Worm (Caenorhabditis elegans): ENCODE results near the gene srw-6.
A peak's percentile ranks its signal among the peaks of the same experiment; 100 is the strongest.

The srw-6 gene

DNA sequence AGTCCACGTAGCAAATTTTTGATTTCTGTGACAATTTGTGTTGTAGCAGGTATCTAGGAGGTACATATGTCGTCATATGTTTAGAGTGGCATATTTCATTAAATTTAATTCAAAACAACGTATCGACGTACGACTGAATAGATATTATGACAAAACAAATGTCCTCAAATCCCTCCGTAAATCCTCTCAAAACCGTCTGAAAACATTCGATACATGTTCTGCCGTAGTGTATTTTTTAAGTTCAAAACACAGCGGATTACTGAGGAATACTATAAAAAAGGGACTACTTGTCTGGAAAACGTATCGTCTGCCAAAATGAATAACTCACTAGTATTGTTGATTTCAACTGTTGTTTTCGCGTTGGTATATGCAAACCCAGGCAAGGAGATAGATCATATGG, 40.2 kb upstream of the srw-6 start, which contains the start of gene R08E5.4:
R08E5.4 (plus strand) TSS at position 301 of the 400 bp plus-strand sequence.
- TF ChIP-seq nhr-11 (tag; optimal IDR thresholded peaks at IDR 0.05), result no peak
- no peak for TF ChIP-seq mdl-1 (tag; optimal IDR thresholded peaks at IDR 0.05)
- no peak for TF ChIP-seq dpl-1 (GFP tag; optimal IDR thresholded peaks at IDR 0.05)
- no peak for TF ChIP-seq pag-3 (tag; optimal IDR thresholded peaks at IDR 0.05; ENCODE audit: borderline replicate concordance, insufficient read depth)
- no peak for TF ChIP-seq tbx-2 (tag; optimal IDR thresholded peaks at IDR 0.05)
- TF ChIP-seq ceh-8 (GFP tag; optimal IDR thresholded peaks at IDR 0.05), result no peak
- no peak for TF ChIP-seq egl-13 (tag; optimal IDR thresholded peaks at IDR 0.05)
- no peak for TF ChIP-seq nhr-85 (tag)
- no peak for TF ChIP-seq fkh-10 (GFP tag; optimal IDR thresholded peaks at IDR 0.05)
- no peak for TF ChIP-seq nhr-47 (tag; optimal IDR thresholded peaks at IDR 0.05)
- TF ChIP-seq fos-1 (tag; optimal IDR thresholded peaks at IDR 0.05), result no peak
- no peak for TF ChIP-seq tlp-1 (tag; optimal IDR thresholded peaks at IDR 0.05)
- TF ChIP-seq efl-1 (optimal IDR thresholded peaks at IDR 0.05), result no peak
- TF ChIP-seq efl-1 (GFP tag; optimal IDR thresholded peaks at IDR 0.05 in 1 of 2), result no peak
- no peak for TF ChIP-seq unc-86 (tag; optimal IDR thresholded peaks at IDR 0.05)
- TF ChIP-seq sup-37 (GFP tag; optimal IDR thresholded peaks at IDR 0.05), result no peak
- no peak for TF ChIP-seq unc-30 (tag; optimal IDR thresholded peaks at IDR 0.05)
- no peak for TF ChIP-seq swsn-7 (tag; optimal IDR thresholded peaks at IDR 0.05)
- TF ChIP-seq mep-1 (tag; optimal IDR thresholded peaks at IDR 0.05), result no peak

DNA sequence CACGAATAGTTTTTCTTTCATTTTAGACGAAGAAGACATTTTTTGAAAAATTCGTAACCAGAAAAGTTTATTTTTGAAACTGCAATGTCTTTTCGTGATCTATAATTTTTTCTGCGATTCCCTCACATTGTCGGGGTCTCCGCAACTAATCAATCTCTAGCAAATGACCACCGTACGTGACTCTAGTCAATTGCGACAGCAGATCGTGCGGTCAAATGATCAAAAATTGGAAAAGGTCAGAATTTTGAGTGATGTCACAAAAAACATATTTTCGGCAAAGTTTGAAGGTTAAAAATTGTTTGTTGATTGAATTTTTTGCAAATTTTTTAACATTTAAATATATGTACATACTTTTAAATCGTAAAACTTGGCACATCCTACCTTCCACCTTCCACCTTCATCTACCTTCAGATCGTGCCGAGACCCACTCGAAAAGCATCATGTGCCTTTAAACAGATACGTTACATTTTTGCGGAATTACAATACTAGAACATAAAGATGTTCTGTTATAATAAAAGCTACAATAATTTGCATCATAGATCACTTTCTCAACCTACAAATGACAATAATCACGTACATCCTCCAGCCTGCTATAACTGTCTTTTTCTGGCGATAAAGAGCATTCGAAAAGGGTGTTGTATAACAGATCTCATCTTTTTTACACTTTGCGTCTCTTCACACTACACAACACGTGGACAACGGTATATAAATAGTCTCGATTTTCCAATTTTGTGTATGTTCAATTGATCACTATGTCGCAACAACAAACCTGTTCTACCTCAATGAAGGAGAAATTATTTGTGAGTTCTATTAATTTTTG, 36.8 kb upstream of the srw-6 start, which contains the start of the genes R08E5.1 and rips-1:
R08E5.1 (minus strand) TSS at position 82 of the 820 bp plus-strand sequence.
rips-1 (plus strand) TSS at position 585 of the 820 bp plus-strand sequence.
- peak; percentile 39 for TF ChIP-seq aha-1 (tag; optimal IDR thresholded peaks at IDR 0.05)
- TF ChIP-seq nhr-85 (tag), result peak; percentile 81
- TF ChIP-seq unc-130 (tag; optimal IDR thresholded peaks at IDR 0.05), result peak; percentile 26
- peak; percentile 35 for TF ChIP-seq lin-14 (GFP tag; optimal IDR thresholded peaks at IDR 0.05)
- no peak for TF ChIP-seq lin-13 (GFP tag; optimal IDR thresholded peaks at IDR 0.05)
- no peak for TF ChIP-seq egl-13 (tag; optimal IDR thresholded peaks at IDR 0.05)
- peak; percentile 14 for TF ChIP-seq snu-23 (GFP tag; optimal IDR thresholded peaks at IDR 0.05)
- TF ChIP-seq blmp-1 (tag; optimal IDR thresholded peaks at IDR 0.05), result peak; percentile 62
- TF ChIP-seq nhr-84 (tag; optimal IDR thresholded peaks at IDR 0.05), result no peak
- no peak for TF ChIP-seq F16B12.6 (tag; optimal IDR thresholded peaks at IDR 0.05)
- no peak for TF ChIP-seq nhr-12 (tag; optimal IDR thresholded peaks at IDR 0.05)
- peak in 1 of 6 experiments; percentile 44 for TF ChIP-seq elt-3 (tag; optimal IDR thresholded peaks at IDR 0.05)
- no peak for TF ChIP-seq fkh-4 (tag; optimal IDR thresholded peaks at IDR 0.05; ENCODE audit: borderline replicate concordance)
- TF ChIP-seq efl-1 (optimal IDR thresholded peaks at IDR 0.05), result no peak
- TF ChIP-seq efl-1 (GFP tag; optimal IDR thresholded peaks at IDR 0.05 in 1 of 2), result peak in 1 of 2 experiments; percentile 22
- TF ChIP-seq nhr-20 (tag; optimal IDR thresholded peaks at IDR 0.05), result peak; percentile 43

DNA sequence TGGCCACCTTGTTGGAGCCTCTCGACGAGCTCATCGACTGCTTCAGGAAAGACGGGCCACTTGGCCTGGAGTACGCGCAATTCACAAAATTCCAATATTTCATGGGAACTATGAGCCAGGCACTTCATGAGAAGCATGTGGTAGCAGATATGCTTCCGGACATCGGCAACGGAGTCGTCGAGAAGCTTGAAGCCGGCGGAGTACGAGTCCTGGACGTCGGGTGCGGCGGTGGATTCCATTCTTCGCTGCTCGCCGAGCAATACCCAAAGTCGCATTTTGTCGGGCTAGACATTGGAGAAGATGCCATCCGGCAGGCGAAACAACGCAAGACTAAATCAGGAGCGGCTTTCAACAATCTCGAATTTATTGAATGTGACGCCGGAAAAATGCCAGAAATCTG, 34.8 kb upstream of the srw-6 start:
- no peak for TF ChIP-seq fos-1 (tag; optimal IDR thresholded peaks at IDR 0.05)
- TF ChIP-seq C34B4.2 (tag; optimal IDR thresholded peaks at IDR 0.05), result no peak
- no peak for TF ChIP-seq aly-2 (tag; optimal IDR thresholded peaks at IDR 0.05)
- TF ChIP-seq ets-5 (GFP tag; IDR thresholded peaks at IDR 0.05), result no peak
- no peak for TF ChIP-seq nhr-237 (tag; optimal IDR thresholded peaks at IDR 0.05)
- no peak for TF ChIP-seq Y116A8C.19 (tag; optimal IDR thresholded peaks at IDR 0.05; ENCODE audit: borderline replicate concordance)
- no peak for TF ChIP-seq isw-1 (GFP tag; IDR thresholded peaks at IDR 0.05)
- no peak for TF ChIP-seq tlp-1 (tag; optimal IDR thresholded peaks at IDR 0.05)
- no peak for TF ChIP-seq skn-1 (tag; optimal IDR thresholded peaks at IDR 0.05)
- no peak for TF ChIP-seq pqm-1 (tag; optimal IDR thresholded peaks at IDR 0.05)
- TF ChIP-seq unc-30 (tag; optimal IDR thresholded peaks at IDR 0.05), result no peak
- TF ChIP-seq ceh-90 (tag; optimal IDR thresholded peaks at IDR 0.05), result no peak
- no peak for TF ChIP-seq ztf-4 (tag; optimal IDR thresholded peaks at IDR 0.05)
- TF ChIP-seq nhr-84 (tag; optimal IDR thresholded peaks at IDR 0.05), result no peak
- no peak for TF ChIP-seq C16A3.4 (tag; optimal IDR thresholded peaks at IDR 0.05)
- no peak for TF ChIP-seq jun-1 (tag; optimal IDR thresholded peaks at IDR 0.05)
- TF ChIP-seq zip-4 (GFP tag; optimal IDR thresholded peaks at IDR 0.05), result no peak
- TF ChIP-seq lin-13 (GFP tag; optimal IDR thresholded peaks at IDR 0.05), result no peak
- TF ChIP-seq ceh-8 (GFP tag; optimal IDR thresholded peaks at IDR 0.05), result no peak
